Worm (Caenorhabditis elegans): ENCODE results near the gene F09C8.2.

DNA sequence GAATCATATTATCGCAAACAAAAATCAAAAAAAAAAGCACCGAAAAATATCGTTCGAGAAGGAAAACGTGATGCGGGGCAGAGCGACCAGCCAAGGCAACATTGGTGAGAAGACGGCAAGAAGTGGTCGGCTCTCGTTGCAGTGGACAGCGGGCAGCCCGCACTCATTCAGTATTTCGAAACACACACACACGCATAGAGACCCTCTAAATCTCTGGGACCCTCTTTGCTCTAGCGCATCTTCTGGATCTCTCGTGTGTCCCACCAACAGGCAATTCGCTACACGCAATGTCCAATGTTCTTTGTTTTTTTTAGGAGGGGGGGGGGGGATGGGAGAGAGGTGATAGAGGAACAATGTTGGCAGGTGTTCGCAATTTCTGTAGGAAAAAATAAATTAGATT, 13.0 kb downstream of the F09C8.2 start:
- no peak for TF ChIP-seq madf-5 (GFP tag; IDR thresholded peaks at IDR 0.05)
- TF ChIP-seq lin-13 (GFP tag; optimal IDR thresholded peaks at IDR 0.05) = no peak
- TF ChIP-seq nhr-10 (tag; optimal IDR thresholded peaks at IDR 0.05) = no peak
- TF ChIP-seq daf-16 (GFP tag; optimal IDR thresholded peaks at IDR 0.05) = no peak
- no peak for TF ChIP-seq daf-16 (tag; optimal IDR thresholded peaks at IDR 0.05)
- TF ChIP-seq duxl-1 (tag; optimal IDR thresholded peaks at IDR 0.05; ENCODE audit: poor library complexity) = no peak
- TF ChIP-seq jun-1 (tag; optimal IDR thresholded peaks at IDR 0.05) = no peak
- TF ChIP-seq lir-3 (tag; optimal IDR thresholded peaks at IDR 0.05) = no peak
- no peak for TF ChIP-seq R02D3.7 (tag; optimal IDR thresholded peaks at IDR 0.05)
- no peak for TF ChIP-seq T26A8.4 (GFP tag; IDR thresholded peaks at IDR 0.05)
- no peak for TF ChIP-seq ceh-62 (tag; optimal IDR thresholded peaks at IDR 0.05)
- TF ChIP-seq spr-3 (GFP tag; optimal IDR thresholded peaks at IDR 0.05) = no peak
- peak in 1 of 2 experiments; percentile 18 for TF ChIP-seq mdl-1 (tag; optimal IDR thresholded peaks at IDR 0.05)
- TF ChIP-seq skn-1 (tag; optimal IDR thresholded peaks at IDR 0.05) = no peak
- no peak for TF ChIP-seq F26F4.8 (GFP tag; conservative IDR thresholded peaks at IDR 0.05)
